Worm (Caenorhabditis elegans) whole organism, late embryonic: ENCODE results near the gene mtss-1.

Experiments used
- C08G9.2 ChIP-seq: sonication (generic microtip); optimal IDR thresholded peaks from 2 replicates; lab custom pipeline; 2016; ENCODE audit warnings: mild to moderate bottlenecking, missing genetic modification characterization, moderate library complexity, missing compliant biosample characterization
- C38D4.7 ChIP-seq: fragments of 200-800 bp; sonication (Bioruptor generic); optimal IDR thresholded peaks from 2 replicates; lab custom pipeline; 2018; ENCODE audit warnings: mild to moderate bottlenecking, missing genetic modification characterization, moderate library complexity, missing compliant biosample characterization
- T23F11.4 ChIP-seq: fragments of 200-800 bp; sonication (Bioruptor generic); optimal IDR thresholded peaks from 2 replicates; lab custom pipeline; 2018; ENCODE audit warnings: mild to moderate bottlenecking, missing genetic modification characterization, missing compliant biosample characterization
- Y22D7AL.16 ChIP-seq: sonication (generic microtip); optimal IDR thresholded peaks from 2 replicates; lab custom pipeline; 2016; ENCODE audit warnings: missing genetic modification characterization, missing compliant biosample characterization
- ama-1 ChIP-seq: fragments of 150-350 bp; optimal IDR thresholded peaks from 2 replicates; lab custom pipeline; 2014
- ceh-14 ChIP-seq: sonication (generic microtip); optimal IDR thresholded peaks from 2 replicates; lab custom pipeline; 2016; ENCODE audit warnings: missing genotype, missing genetic modification characterization, missing compliant biosample characterization
- ceh-18 ChIP-seq: sonication (generic microtip); optimal IDR thresholded peaks from 2 replicates; lab custom pipeline; 2016; ENCODE audit warnings: missing genetic modification characterization, missing compliant biosample characterization
- ceh-22 ChIP-seq: sonication (generic microtip); optimal IDR thresholded peaks from 2 replicates; lab custom pipeline; 2017; ENCODE audit warnings: missing biosample characterization, missing genetic modification characterization
- ceh-31 ChIP-seq: sonication (generic microtip); optimal IDR thresholded peaks from 2 replicates; lab custom pipeline; 2016; ENCODE audit warnings: missing genetic modification characterization, missing compliant biosample characterization
- ceh-34 ChIP-seq: sonication (generic microtip); optimal IDR thresholded peaks from 2 replicates; lab custom pipeline; 2016; ENCODE audit warnings: mild to moderate bottlenecking, missing genetic modification characterization, missing compliant biosample characterization
- ceh-45 ChIP-seq: fragments of 200-800 bp; sonication (Bioruptor generic); IDR thresholded peaks from 2 replicates; pipeline ENCODE4 v1.3.6; 2022; ENCODE audit warnings: missing genetic modification reagents, missing genetic modification characterization, missing compliant biosample characterization
- dmd-4 ChIP-seq: sonication (generic microtip); optimal IDR thresholded peaks from 2 replicates; lab custom pipeline; 2016; ENCODE audit warnings: borderline replicate concordance, missing genetic modification characterization, missing compliant biosample characterization
- dve-1 ChIP-seq: sonication (generic microtip); optimal IDR thresholded peaks from 2 replicates; lab custom pipeline; 2017; ENCODE audit warnings: antibody characterized with exemption, mild to moderate bottlenecking, missing genetic modification characterization, missing compliant biosample characterization
- elt-2 ChIP-seq: sonication (generic microtip); optimal IDR thresholded peaks from 2 replicates; lab custom pipeline; 2016; ENCODE audit warnings: missing genetic modification reagents, missing genetic modification characterization, missing compliant biosample characterization
- eyg-1 ChIP-seq: sonication (generic microtip); optimal IDR thresholded peaks from 2 replicates; lab custom pipeline; 2016; ENCODE audit warnings: missing genotype, missing genetic modification characterization, missing compliant biosample characterization
- fkh-10 ChIP-seq: fragments of 150-350 bp; optimal IDR thresholded peaks from 2 replicates; lab custom pipeline; 2014; ENCODE audit warnings: missing biosample characterization, missing genetic modification reagents, missing genetic modification characterization
- gmeb-2 ChIP-seq: sonication (generic microtip); optimal IDR thresholded peaks from 2 replicates; lab custom pipeline; 2016; ENCODE audit warnings: missing genetic modification characterization, inconsistent platforms, missing compliant biosample characterization
- hlh-15 ChIP-seq: sonication (generic microtip); optimal IDR thresholded peaks from 2 replicates; lab custom pipeline; 2016; ENCODE audit warnings: missing genetic modification characterization, missing compliant biosample characterization
- hlh-8 ChIP-seq: sonication (generic microtip); optimal IDR thresholded peaks from 2 replicates; lab custom pipeline; 2016; ENCODE audit warnings: missing genotype, missing genetic modification characterization, missing compliant biosample characterization
- lim-6 ChIP-seq: sonication (generic microtip); optimal IDR thresholded peaks from 2 replicates; lab custom pipeline; 2016; ENCODE audit warnings: missing genetic modification characterization, missing compliant biosample characterization
- lin-11 ChIP-seq: fragments of 200-800 bp; sonication (Bioruptor generic); optimal IDR thresholded peaks from 2 replicates; lab custom pipeline; 2018; ENCODE audit warnings: mild to moderate bottlenecking, missing genetic modification characterization, missing compliant biosample characterization
- madf-2 ChIP-seq: sonication (generic microtip); optimal IDR thresholded peaks from 2 replicates; lab custom pipeline; 2017; ENCODE audit warnings: missing genetic modification characterization, missing compliant biosample characterization
- npax-4 ChIP-seq: sonication (generic microtip); optimal IDR thresholded peaks from 2 replicates; lab custom pipeline; 2016; ENCODE audit warnings: missing genetic modification characterization, missing compliant biosample characterization
- pqm-1 ChIP-seq: sonication (generic microtip); optimal IDR thresholded peaks from 2 replicates; lab custom pipeline; 2016; ENCODE audit warnings: missing genetic modification characterization, missing compliant biosample characterization
- pros-1 ChIP-seq: fragments of 150-350 bp; optimal IDR thresholded peaks from 2 replicates; lab custom pipeline; 2014; ENCODE audit warnings: missing biosample characterization, missing genetic modification reagents, missing genetic modification characterization
- ref-2 ChIP-seq: sonication (generic microtip); optimal IDR thresholded peaks from 2 replicates; lab custom pipeline; 2016; ENCODE audit warnings: missing genetic modification characterization, missing compliant biosample characterization
- sox-2 ChIP-seq: fragments of 200-800 bp; sonication (Bioruptor generic); IDR thresholded peaks from 2 replicates; pipeline ENCODE4 v1.3.6; 2022; ENCODE audit warnings: missing genetic modification reagents, missing genetic modification characterization, missing compliant biosample characterization
- sox-4 ChIP-seq: sonication (generic microtip); optimal IDR thresholded peaks from 2 replicates; lab custom pipeline; 2017; ENCODE audit warnings: mild to moderate bottlenecking, missing genetic modification characterization, inconsistent platforms, missing compliant biosample characterization
- syd-9 ChIP-seq: sonication (generic microtip); optimal IDR thresholded peaks from 2 replicates; lab custom pipeline; 2016; ENCODE audit warnings: mild to moderate bottlenecking, missing genetic modification characterization, moderate library complexity, missing compliant biosample characterization
- tbx-2 ChIP-seq: sonication (generic microtip); optimal IDR thresholded peaks from 2 replicates; lab custom pipeline; 2016; ENCODE audit warnings: missing genetic modification characterization, missing compliant biosample characterization
- tbx-7 ChIP-seq: sonication (generic microtip); optimal IDR thresholded peaks from 2 replicates; lab custom pipeline; 2016; ENCODE audit warnings: missing genotype, missing genetic modification characterization, missing compliant biosample characterization
- unc-86 ChIP-seq: sonication (generic microtip); optimal IDR thresholded peaks from 2 replicates; lab custom pipeline; 2016; ENCODE audit warnings: missing genetic modification characterization, missing compliant biosample characterization
- ztf-16 ChIP-seq: sonication (generic microtip); optimal IDR thresholded peaks from 2 replicates; lab custom pipeline; 2017; ENCODE audit warnings: missing genetic modification characterization, missing compliant biosample characterization

mtss-1 gene

ce11 chrIII:8749487-8749886 lies 18.6 kb upstream of the mtss-1 start, which contains the start of gene sma-2 (continued):
- TF ChIP-seq npax-4 (tag; lab: Kevin White, UChicago) (no peak), T23F11.4 (GFP tag; lab: Kevin White, UChicago) (no peak), hlh-15 (tag; lab: Kevin White, UChicago) (no peak), pros-1 (tag; lab: Kevin White, UChicago) (no peak), Y22D7AL.16 (no peak)

- TF ChIP-seq dve-1 (tag; lab: Kevin White, UChicago), result no peak
- no peak for TF ChIP-seq gmeb-2 (tag; lab: Kevin White, UChicago)
- no peak for TF ChIP-seq C38D4.7 (GFP tag; lab: Kevin White, UChicago)
- TF ChIP-seq elt-2 (tag; lab: Kevin White, UChicago), result no peak
- TF ChIP-seq fkh-10, result no peak
- TF ChIP-seq C08G9.2 (tag; lab: Kevin White, UChicago), result no peak
- no peak for TF ChIP-seq ceh-45
- no peak for TF ChIP-seq lin-11 (tag; lab: Kevin White, UChicago)
- no peak for TF ChIP-seq ceh-14 (tag; lab: Kevin White, UChicago)
- no peak for TF ChIP-seq dmd-4 (tag; lab: Kevin White, UChicago)
Observed at ce11 chrIII:8750606-8751005, 17.5 kb upstream of the mtss-1 start, which contains the start of gene ugtp-1. Gene ugtp-1 (minus strand): TSS chrIII:8750706.

ce11 chrIII:8754682-8755081 lies 13.4 kb upstream of the mtss-1 start, which contains the start of gene tomm-70:
Gene tomm-70 (minus strand): TSS chrIII:8754750.
- TF ChIP-seq elt-2 (tag; lab: Kevin White, UChicago) (peak; percentile 21), ama-1 (lab: Kevin White, UChicago) (no peak)
- TF ChIP-seq, all 69 proteins: peak for 1

- peak; percentile 14 for TF ChIP-seq hlh-8
- TF ChIP-seq tbx-2 (tag; lab: Kevin White, UChicago), result no peak
Observed at ce11 chrIII:8761040-8761654, 7.0 kb upstream of the mtss-1 start, which contains the start of gene aak-1. Gene aak-1 (minus strand): TSS chrIII:8761090.

- no peak for TF ChIP-seq unc-86 (tag; lab: Kevin White, UChicago)
- TF ChIP-seq ceh-22, result no peak
- no peak for TF ChIP-seq T23F11.4 (GFP tag; lab: Kevin White, UChicago)
- no peak for TF ChIP-seq ama-1 (lab: Kevin White, UChicago)
- no peak for TF ChIP-seq tbx-7 (tag; lab: Kevin White, UChicago)
- no peak for TF ChIP-seq pqm-1 (tag; lab: Kevin White, UChicago)
- no peak for TF ChIP-seq syd-9
- no peak for TF ChIP-seq hlh-8
Observed at ce11 chrIII:8762016-8762415, 6.1 kb upstream of the mtss-1 start.

ce11 chrIII:8763111-8763510 lies 5.0 kb upstream of the mtss-1 start:
- TF ChIP-seq eyg-1 (no peak), ceh-31 (no peak), sox-2 (GFP tag; lab: Robert Waterston, UW) (no peak), unc-86 (tag; lab: Kevin White, UChicago) (no peak), ztf-16 (tag; lab: Kevin White, UChicago) (no peak), lim-6 (tag; lab: Kevin White, UChicago) (no peak), sox-4 (no peak), ceh-18 (tag; lab: Kevin White, UChicago) (no peak), ref-2 (tag; lab: Kevin White, UChicago) (no peak), ceh-34 (no peak), madf-2 (no peak)
